Worm (Caenorhabditis elegans) whole organism, mixed stage, embryonic: ENCODE results near the gene T14B1.1.

Experiments used
- M03D4.4 ChIP-seq: sonication (generic microtip); optimal IDR thresholded peaks from 2 replicates; lab custom pipeline; 2017; ENCODE audit warnings: mild to moderate bottlenecking, missing genetic modification characterization, missing compliant biosample characterization
- blmp-1 ChIP-seq: fragments of 150-350 bp; optimal IDR thresholded peaks from 2 replicates; lab custom pipeline; 2014; ENCODE audit warnings: missing biosample characterization, missing genetic modification characterization
- ceh-43 ChIP-seq: fragments of 200-800 bp; sonication (Bioruptor generic); optimal IDR thresholded peaks from 2 replicates; lab custom pipeline; 2018; ENCODE audit warnings: mild to moderate bottlenecking, missing genetic modification characterization, moderate library complexity, missing compliant biosample characterization
- ces-1 ChIP-seq: fragments of 150-350 bp; optimal IDR thresholded peaks from 2 replicates; lab custom pipeline; 2014; ENCODE audit warnings: missing biosample characterization, missing genetic modification reagents, missing genetic modification characterization
- drap-1 ChIP-seq: fragments of 200-800 bp; sonication (Bioruptor generic); optimal IDR thresholded peaks from 3 replicates; lab custom pipeline; 2018; ENCODE audit warnings: mild to moderate bottlenecking, missing genetic modification characterization, missing compliant biosample characterization
- elt-1 ChIP-seq: sonication (generic microtip); optimal IDR thresholded peaks from 2 replicates; lab custom pipeline; 2017; ENCODE audit warnings: missing genetic modification characterization, mild to moderate bottlenecking, missing compliant biosample characterization, antibody characterized with exemption, moderate library complexity, borderline replicate concordance; ENCODE audit not compliant: insufficient read depth
- elt-3 ChIP-seq: fragments of 150-350 bp; optimal IDR thresholded peaks from 2 replicates; lab custom pipeline; 2014; ENCODE audit warnings: missing biosample characterization, missing genetic modification characterization
- flh-1 ChIP-seq: fragments of 200-800 bp; sonication (Bioruptor generic); optimal IDR thresholded peaks from 2 replicates; lab custom pipeline; 2018; ENCODE audit warnings: mild to moderate bottlenecking, missing genetic modification characterization, moderate library complexity, missing compliant biosample characterization
- hlh-1 ChIP-seq: fragments of 150-350 bp; optimal IDR thresholded peaks from 2 replicates; lab custom pipeline; 2014; ENCODE audit warnings: missing biosample characterization, missing genetic modification reagents, missing genetic modification characterization
- lin-13 ChIP-seq: fragments of 150-350 bp; optimal IDR thresholded peaks from 2 replicates; lab custom pipeline; 2014; ENCODE audit warnings: missing biosample characterization, missing genetic modification characterization
- lsy-2 ChIP-seq: fragments of 150-350 bp; optimal IDR thresholded peaks from 2 replicates; lab custom pipeline; 2014; ENCODE audit warnings: missing biosample characterization, missing genetic modification characterization
- mab-5 ChIP-seq: fragments of 150-350 bp; optimal IDR thresholded peaks from 2 replicates; lab custom pipeline; 2014; ENCODE audit warnings: missing biosample characterization, missing genetic modification characterization
- mep-1 ChIP-seq: fragments of 150-350 bp; optimal IDR thresholded peaks from 2 replicates; lab custom pipeline; 2017; ENCODE audit warnings: missing biosample characterization, missing genetic modification reagents, missing genetic modification characterization, inconsistent platforms
- mls-2 ChIP-seq: sonication (generic microtip); optimal IDR thresholded peaks from 2 replicates; lab custom pipeline; 2016; ENCODE audit warnings: mild to moderate bottlenecking, missing genetic modification characterization, moderate library complexity, missing compliant biosample characterization
- nhr-76 ChIP-seq: sonication (generic microtip); optimal IDR thresholded peaks from 2 replicates; lab custom pipeline; 2017; ENCODE audit warnings: missing biosample characterization, missing genetic modification characterization
- pha-4 ChIP-seq: fragments of 150-350 bp; optimal IDR thresholded peaks from 2 replicates; lab custom pipeline; 2018; ENCODE audit warnings: missing biosample characterization, missing genetic modification reagents, missing genetic modification characterization
- sem-2 ChIP-seq: fragments of 200-800 bp; sonication (Bioruptor generic); optimal IDR thresholded peaks from 2 replicates; lab custom pipeline; 2018; ENCODE audit warnings: mild to moderate bottlenecking, missing genetic modification characterization, missing compliant biosample characterization
- snpc-4 ChIP-seq: fragments of 150-350 bp; optimal IDR thresholded peaks from 2 replicates; lab custom pipeline; 2014; ENCODE audit warnings: missing biosample characterization, missing genetic modification characterization
- sptf-1 ChIP-seq: sonication (generic microtip); optimal IDR thresholded peaks from 2 replicates; lab custom pipeline; 2017; ENCODE audit warnings: mild to moderate bottlenecking, missing genetic modification characterization, moderate library complexity, missing compliant biosample characterization
- unc-120 ChIP-seq: sonication (generic microtip); optimal IDR thresholded peaks from 2 replicates; lab custom pipeline; 2017; ENCODE audit warnings: missing genetic modification characterization, missing compliant biosample characterization; ENCODE audit not compliant: poor library complexity, severe bottlenecking
- unc-39 ChIP-seq: fragments of 150-350 bp; optimal IDR thresholded peaks from 2 replicates; lab custom pipeline; 2014; ENCODE audit warnings: missing biosample characterization, missing genetic modification characterization
- unc-62 ChIP-seq: fragments of 150-350 bp; optimal IDR thresholded peaks from 2 replicates; lab custom pipeline; 2014; ENCODE audit warnings: missing biosample characterization, missing genetic modification reagents, missing genetic modification characterization
- zip-8 ChIP-seq: fragments of 150-350 bp; optimal IDR thresholded peaks from 2 replicates; lab custom pipeline; 2014; ENCODE audit warnings: missing biosample characterization, missing genetic modification characterization
- ztf-11 ChIP-seq: fragments of 150-350 bp; optimal IDR thresholded peaks from 2 replicates; lab custom pipeline; 2014; ENCODE audit warnings: missing biosample characterization, missing genetic modification characterization

Gene T14B1.1

ce11 chrX:9654232-9654631 lies 14.3 kb downstream of the T14B1.1 start:
- TF ChIP-seq lin-13 (tag; lab: Kevin White, UChicago) (no peak), drap-1 (no peak), unc-120 (tag; lab: Kevin White, UChicago) (no peak), flh-1 (no peak), hlh-1 (tag; lab: Kevin White, UChicago) (no peak), unc-62 (GFP tag; lab: Kevin White, UChicago) (no peak), sem-2 (no peak), ces-1 (GFP tag; lab: Kevin White, UChicago) (no peak), ztf-11 (tag; lab: Kevin White, UChicago) (no peak), elt-3 (tag; lab: Kevin White, UChicago) (no peak)

DNA sequence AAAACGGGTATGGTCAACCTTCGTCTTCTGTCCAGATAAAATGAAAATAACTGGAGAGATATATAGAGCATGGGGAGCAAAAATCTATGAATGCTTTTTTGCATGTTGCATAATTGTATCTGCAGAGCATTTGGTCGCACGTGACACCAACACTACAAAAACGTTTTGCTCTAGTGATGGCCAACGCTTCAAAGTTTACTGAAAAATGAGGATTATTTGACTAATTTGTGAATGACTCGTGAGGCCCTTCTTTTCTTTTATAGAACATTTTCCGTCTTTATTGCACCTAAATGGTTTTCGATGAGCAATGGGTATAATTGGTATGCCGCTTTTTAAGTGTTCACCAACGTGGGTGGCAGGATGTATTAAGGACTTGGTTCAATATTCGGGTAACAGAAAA lies 15.0 kb downstream of the T14B1.1 start:
- TF ChIP-seq snpc-4 (tag; lab: Kevin White, UChicago): no peak
- TF ChIP-seq pha-4 (tag; lab: Kevin White, UChicago): no peak
- TF ChIP-seq nhr-76 (tag; lab: Kevin White, UChicago): no peak
- no peak for TF ChIP-seq zip-8
- TF ChIP-seq mab-5 (tag; lab: Kevin White, UChicago): no peak
- no peak for TF ChIP-seq blmp-1 (tag; lab: Kevin White, UChicago)
- TF ChIP-seq lin-13 (tag; lab: Kevin White, UChicago): no peak

- TF ChIP-seq zip-8: no peak
- TF ChIP-seq drap-1: no peak
These were observed 15.5 kb downstream of the T14B1.1 start, which contains the start of gene aex-2 for ce11 chrX:9653016-9653415. Gene aex-2, minus strand, starts transcription at chrX:9653116.

- no peak for TF ChIP-seq elt-3 (tag; lab: Kevin White, UChicago)
- TF ChIP-seq ceh-43 (GFP tag; lab: Kevin White, UChicago): no peak
- TF ChIP-seq sem-2: no peak
- TF ChIP-seq unc-120 (tag; lab: Kevin White, UChicago): no peak
- TF ChIP-seq mab-5 (tag; lab: Kevin White, UChicago): no peak
- peak; percentile 53 for TF ChIP-seq ces-1 (GFP tag; lab: Kevin White, UChicago)
- TF ChIP-seq, all 35 proteins: peak for 1
These were observed 20.4 kb downstream of the T14B1.1 start, which contains the start of gene F34H10.4 for ce11 chrX:9648098-9648574. Gene F34H10.4, plus strand, starts transcription at chrX:9648524.

- TF ChIP-seq lin-13 (tag; lab: Kevin White, UChicago) (no peak), sptf-1 (tag; lab: Kevin White, UChicago) (no peak), flh-1 (no peak), elt-3 (tag; lab: Kevin White, UChicago) (no peak), pha-4 (tag; lab: Kevin White, UChicago) (no peak)
These were observed 25.6 kb downstream of the T14B1.1 start for ce11 chrX:9642775-9643461.

DNA sequence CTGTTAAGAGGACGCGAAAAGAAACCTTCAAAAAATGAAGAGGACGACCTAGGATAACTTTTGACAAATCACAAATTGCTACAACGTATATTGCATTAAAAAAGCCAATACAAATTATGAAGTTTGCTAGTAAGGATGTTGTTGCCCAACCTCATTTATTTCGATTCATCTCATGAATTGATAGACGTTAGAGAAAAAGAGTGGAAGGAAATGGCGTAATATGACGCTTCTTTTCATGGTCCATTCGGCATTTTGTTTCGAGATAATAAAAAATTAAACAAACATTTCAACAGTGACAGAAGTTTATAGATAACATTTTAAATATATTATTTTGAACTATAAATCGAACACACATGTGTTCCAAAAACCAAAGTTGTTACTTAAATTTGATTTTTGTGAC lies 27.6 kb downstream of the T14B1.1 start:
- TF ChIP-seq unc-39 (tag; lab: Kevin White, UChicago) (no peak), ces-1 (GFP tag; lab: Kevin White, UChicago) (peak; percentile 30), sptf-1 (tag; lab: Kevin White, UChicago) (no peak), nhr-76 (tag; lab: Kevin White, UChicago) (no peak)

- TF ChIP-seq mls-2: no peak
- no peak for TF ChIP-seq hlh-1 (tag; lab: Kevin White, UChicago)
- TF ChIP-seq mep-1 (tag; lab: Kevin White, UChicago): no peak
- TF ChIP-seq elt-1 (tag; lab: Kevin White, UChicago): no peak
- TF ChIP-seq lsy-2 (tag; lab: Kevin White, UChicago): no peak
- no peak for TF ChIP-seq elt-3 (tag; lab: Kevin White, UChicago)
- no peak for TF ChIP-seq zip-8
- TF ChIP-seq blmp-1 (tag; lab: Kevin White, UChicago): no peak
- TF ChIP-seq pha-4 (tag; lab: Kevin White, UChicago): no peak
- TF ChIP-seq M03D4.4: no peak
- no peak for TF ChIP-seq mab-5 (tag; lab: Kevin White, UChicago)
- no peak for TF ChIP-seq snpc-4 (tag; lab: Kevin White, UChicago)
- no peak for TF ChIP-seq ceh-43 (GFP tag; lab: Kevin White, UChicago)
- no peak for TF ChIP-seq flh-1
These were observed 29.6 kb downstream of the T14B1.1 start for ce11 chrX:9638825-9639474.
